Fruit fly (Drosophila melanogaster): Measurements from ENCODE around the gene CG44325.

CG44325 gene

DNA sequence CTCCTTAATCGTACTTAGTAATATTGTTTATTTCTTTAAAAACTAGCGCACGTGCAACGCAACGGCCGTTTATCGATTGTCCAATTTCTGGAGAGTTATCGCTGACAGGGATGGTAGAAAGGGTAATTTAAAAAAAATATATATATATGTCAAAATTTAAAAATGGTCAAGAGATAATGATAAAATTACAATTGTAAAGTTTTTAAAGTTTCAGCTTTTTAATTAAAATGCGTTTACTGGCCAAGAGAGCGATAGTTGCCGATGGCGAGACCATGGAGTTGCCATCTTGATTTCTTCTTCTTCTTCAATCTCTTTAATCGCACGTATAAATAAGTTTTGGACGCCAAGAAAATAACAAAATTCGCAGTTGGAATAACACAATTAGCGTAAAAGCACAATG, 2.7 kb upstream of the CG44325 start, which contains the start of the genes CG7246 and HP1b:
CG7246 (minus strand) TSS at position 96 of the 400 bp plus-strand sequence.
HP1b (plus strand) TSS at position 102 of the 400 bp plus-strand sequence.
- peak; percentile 32 for TF ChIP-seq dmrt93B (GFP tag; optimal IDR thresholded peaks at IDR 0.05)
- no peak for TF ChIP-seq CrebA (GFP tag; optimal IDR thresholded peaks at IDR 0.05; ENCODE audit: borderline replicate concordance)
- no peak for TF ChIP-seq Myc (optimal IDR thresholded peaks at IDR 0.05)
- peak; percentile 57 for TF ChIP-seq sv (GFP tag; optimal IDR thresholded peaks at IDR 0.05)
- TF ChIP-seq Jra (GFP tag; optimal IDR thresholded peaks at IDR 0.05), result peak; percentile 6
- TF ChIP-seq Mio (GFP tag; optimal IDR thresholded peaks at IDR 0.05), result no peak
- no peak for TF ChIP-seq lola (GFP tag; optimal IDR thresholded peaks at IDR 0.05)
- TF ChIP-seq pan (optimal IDR thresholded peaks at IDR 0.05), result no peak
- TF ChIP-seq Sp1 (GFP tag; optimal IDR thresholded peaks at IDR 0.05), result peak; percentile 69
- TF ChIP-seq brk (GFP tag; optimal IDR thresholded peaks at IDR 0.05), result no peak
- no peak for TF ChIP-seq usp (GFP tag; optimal IDR thresholded peaks at IDR 0.05)
- peak in 1 of 2 experiments; percentile 86 for TF ChIP-seq foxo (GFP tag; optimal IDR thresholded peaks at IDR 0.05)
- peak; percentile 49 for TF ChIP-seq br (GFP tag; optimal IDR thresholded peaks at IDR 0.05)
- TF ChIP-seq ey (GFP tag; optimal IDR thresholded peaks at IDR 0.05), result peak; percentile 52
- peak; percentile 76 for TF ChIP-seq fru (GFP tag; optimal IDR thresholded peaks at IDR 0.05)
- TF ChIP-seq Hr83 (GFP tag; optimal IDR thresholded peaks at IDR 0.05; ENCODE audit: poor library complexity, severe bottlenecking), result no peak
- TF ChIP-seq h (GFP tag; optimal IDR thresholded peaks at IDR 0.05), result peak; percentile 78
- no peak for TF ChIP-seq N (GFP tag; optimal IDR thresholded peaks at IDR 0.05)
- peak; percentile 34 for TF ChIP-seq CG9705 (GFP tag; optimal IDR thresholded peaks at IDR 0.05)
- peak; percentile 57 for TF ChIP-seq woc (GFP tag; optimal IDR thresholded peaks at IDR 0.05)
- peak; percentile 67 for TF ChIP-seq OdsH (GFP tag; optimal IDR thresholded peaks at IDR 0.05)
- TF ChIP-seq CG32264 (GFP tag; optimal IDR thresholded peaks at IDR 0.05), result peak; percentile 26
- TF ChIP-seq HLH106 (tag; optimal IDR thresholded peaks at IDR 0.05), result peak; percentile 80
- no peak for TF ChIP-seq Rel (GFP tag; optimal IDR thresholded peaks at IDR 0.05)
- peak; percentile 41 for TF ChIP-seq Rel (tag; optimal IDR thresholded peaks at IDR 0.05)
- TF ChIP-seq rgr (GFP tag; optimal IDR thresholded peaks at IDR 0.05), result peak; percentile 78
- TF ChIP-seq Hnf4 (GFP tag; optimal IDR thresholded peaks at IDR 0.05), result peak; percentile 76
- peak; percentile 60 for TF ChIP-seq psq (GFP tag; optimal IDR thresholded peaks at IDR 0.05)
- no peak for TF ChIP-seq GATAd (GFP tag; optimal IDR thresholded peaks at IDR 0.05)
- TF ChIP-seq sage (GFP tag; optimal IDR thresholded peaks at IDR 0.05), result peak; percentile 70
- TF ChIP-seq Dif (GFP tag; optimal IDR thresholded peaks at IDR 0.05; ENCODE audit: partially characterized antibody), result no peak
- TF ChIP-seq dsf (GFP tag; optimal IDR thresholded peaks at IDR 0.05; ENCODE audit: borderline replicate concordance), result peak; percentile 28

DNA sequence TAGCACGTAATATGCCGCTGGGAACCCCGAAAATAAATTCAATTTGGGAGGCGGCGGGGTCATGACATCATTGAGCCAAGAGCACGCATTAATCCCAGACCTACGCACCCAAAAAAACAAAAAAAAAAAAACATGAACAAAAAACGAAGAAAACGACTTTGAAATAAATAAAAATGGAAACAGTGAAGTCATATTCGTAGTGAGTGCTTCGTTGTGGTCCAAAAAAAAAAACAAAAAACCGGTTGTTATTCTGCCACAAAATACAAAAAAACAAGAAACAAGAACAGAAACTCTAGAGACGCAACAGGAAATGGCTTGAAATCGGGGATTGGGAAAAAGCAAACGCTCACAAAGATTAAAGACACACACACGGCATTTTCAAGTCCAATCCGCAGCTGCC, 741 bp downstream of the CG44325 start:
- TF ChIP-seq ey (GFP tag; optimal IDR thresholded peaks at IDR 0.05), result no peak
- TF ChIP-seq Vsx2 (GFP tag; optimal IDR thresholded peaks at IDR 0.05; ENCODE audit: partially characterized antibody), result no peak
- no peak for TF ChIP-seq dl (GFP tag; optimal IDR thresholded peaks at IDR 0.05; ENCODE audit: insufficient read depth in 1 of 2, partially characterized antibody in 2 of 2)
- no peak for TF ChIP-seq HLH106 (tag; optimal IDR thresholded peaks at IDR 0.05)
- TF ChIP-seq fru (GFP tag; optimal IDR thresholded peaks at IDR 0.05), result no peak
- TF ChIP-seq Rel (GFP tag; optimal IDR thresholded peaks at IDR 0.05), result no peak
- peak; percentile 69 for TF ChIP-seq Rel (tag; optimal IDR thresholded peaks at IDR 0.05)
- no peak for TF ChIP-seq sv (GFP tag; optimal IDR thresholded peaks at IDR 0.05)

dm6 chrX:9075641-9076324, 2.5 kb downstream of the CG44325 start:
- TF ChIP-seq Dfd (GFP tag; optimal IDR thresholded peaks at IDR 0.05) (no peak), Abd-B (GFP tag; optimal IDR thresholded peaks at IDR 0.05) (no peak), Dif (GFP tag; optimal IDR thresholded peaks at IDR 0.05; ENCODE audit: partially characterized antibody) (no peak), usp (GFP tag; optimal IDR thresholded peaks at IDR 0.05) (no peak), CG9705 (GFP tag; optimal IDR thresholded peaks at IDR 0.05) (no peak), lola (GFP tag; optimal IDR thresholded peaks at IDR 0.05) (no peak), sv (GFP tag; optimal IDR thresholded peaks at IDR 0.05) (no peak), psq (GFP tag; optimal IDR thresholded peaks at IDR 0.05) (peak; percentile 6), Vsx2 (GFP tag; optimal IDR thresholded peaks at IDR 0.05; ENCODE audit: partially characterized antibody) (no peak), foxo (GFP tag; optimal IDR thresholded peaks at IDR 0.05) (peak in 1 of 2 experiments; percentile 30), HLH106 (tag; optimal IDR thresholded peaks at IDR 0.05) (peak; percentile 29), jim (GFP tag; optimal IDR thresholded peaks at IDR 0.05) (no peak), woc (GFP tag; optimal IDR thresholded peaks at IDR 0.05) (peak; percentile 27), OdsH (GFP tag; optimal IDR thresholded peaks at IDR 0.05) (no peak), Rel (GFP tag; optimal IDR thresholded peaks at IDR 0.05) (no peak), Rel (tag; optimal IDR thresholded peaks at IDR 0.05) (no peak), pan (optimal IDR thresholded peaks at IDR 0.05) (no peak), dsf (GFP tag; optimal IDR thresholded peaks at IDR 0.05; ENCODE audit: borderline replicate concordance) (no peak), Myc (optimal IDR thresholded peaks at IDR 0.05) (no peak), br (GFP tag; optimal IDR thresholded peaks at IDR 0.05) (peak; percentile 35), h (GFP tag; optimal IDR thresholded peaks at IDR 0.05) (peak; percentile 49), tai (GFP tag; optimal IDR thresholded peaks at IDR 0.05) (no peak), Jra (GFP tag; optimal IDR thresholded peaks at IDR 0.05) (no peak), CG32264 (GFP tag; optimal IDR thresholded peaks at IDR 0.05) (no peak), CrebA (GFP tag; optimal IDR thresholded peaks at IDR 0.05; ENCODE audit: borderline replicate concordance) (no peak), Sp1 (GFP tag; optimal IDR thresholded peaks at IDR 0.05) (peak; percentile 35), dmrt93B (GFP tag; optimal IDR thresholded peaks at IDR 0.05) (peak; percentile 25), GATAd (GFP tag; optimal IDR thresholded peaks at IDR 0.05) (no peak), rgr (GFP tag; optimal IDR thresholded peaks at IDR 0.05) (peak; percentile 34), Hr78 (GFP tag; optimal IDR thresholded peaks at IDR 0.05) (no peak), Mio (GFP tag; optimal IDR thresholded peaks at IDR 0.05) (no peak), fru (GFP tag; optimal IDR thresholded peaks at IDR 0.05) (peak; percentile 59), ey (GFP tag; optimal IDR thresholded peaks at IDR 0.05) (peak; percentile 58), dl (GFP tag; optimal IDR thresholded peaks at IDR 0.05; ENCODE audit: insufficient read depth in 1 of 2, partially characterized antibody in 2 of 2) (no peak), N (GFP tag; optimal IDR thresholded peaks at IDR 0.05) (no peak), Hnf4 (GFP tag; optimal IDR thresholded peaks at IDR 0.05) (peak; percentile 11), sage (GFP tag; optimal IDR thresholded peaks at IDR 0.05) (no peak)
